Worm (Caenorhabditis elegans) whole organism, midembryonic: ENCODE results near the gene ZK669.3.

Source experiments
- cog-1 ChIP-seq: sonication (generic microtip); optimal IDR thresholded peaks from 2 replicates; lab custom pipeline; 2016; ENCODE audit warnings: missing genetic modification characterization, missing compliant biosample characterization
- med-1 ChIP-seq: sonication (generic microtip); optimal IDR thresholded peaks from 2 replicates; lab custom pipeline; 2017; ENCODE audit warnings: missing genetic modification characterization, mild to moderate bottlenecking, missing compliant biosample characterization, antibody characterized with exemption, missing genetic modification reagents; ENCODE audit not compliant: insufficient read depth
- ref-1 ChIP-seq: fragments of 200-800 bp; sonication (Bioruptor generic); conservative IDR thresholded peaks from 2 replicates; pipeline ENCODE4 v1.3.6; 2022; ENCODE audit warnings: missing genetic modification reagents, missing genetic modification characterization, missing compliant biosample characterization
- tab-1 ChIP-seq: fragments of 200-800 bp; sonication (Bioruptor generic); IDR thresholded peaks from 2 replicates; pipeline ENCODE4 v1.3.6; 2022; ENCODE audit warnings: missing genetic modification characterization, missing compliant biosample characterization
- ztf-23 ChIP-seq: fragments of 200-800 bp; sonication (Bioruptor generic); IDR thresholded peaks from 2 replicates; pipeline ENCODE4 v1.3.6; 2022; ENCODE audit warnings: missing genetic modification reagents, missing genetic modification characterization, missing compliant biosample characterization

DNA sequence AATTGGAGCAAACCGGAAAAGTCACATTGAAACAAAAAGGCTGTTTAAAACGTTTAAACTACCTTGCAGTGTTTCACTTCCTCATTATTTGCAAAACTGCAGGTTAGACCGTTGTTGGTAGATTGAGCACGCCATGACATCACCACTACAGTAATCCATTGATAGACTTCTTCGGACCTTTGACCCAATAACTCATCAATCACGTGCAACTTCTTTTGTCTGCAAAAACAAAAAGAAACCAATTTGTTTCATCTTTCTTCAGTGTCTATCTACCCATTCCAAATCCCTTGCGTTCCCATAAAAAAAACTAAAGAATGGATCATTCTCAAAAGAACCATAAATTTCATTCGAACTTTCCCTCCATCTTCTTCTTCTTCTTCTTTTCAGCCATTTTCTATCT, 40.1 kb downstream of the ZK669.3 start:
- TF ChIP-seq ref-1 (GFP tag; lab: Robert Waterston, UW) = no peak
- TF ChIP-seq ztf-23 (GFP tag; lab: Robert Waterston, UW) = no peak
- no peak for TF ChIP-seq med-1 (GFP tag; lab: Kevin White, UChicago)
- TF ChIP-seq cog-1 (tag; lab: Kevin White, UChicago) = no peak
- TF ChIP-seq tab-1 (GFP tag; lab: Robert Waterston, UW) = no peak
